Fruit fly (Drosophila melanogaster) whole organism, pupa: ENCODE measurements around the gene GC1.

Experiments
- CG10348 ChIP-seq: fragments of 200-800 bp; sonication (Bioruptor generic); IDR thresholded peaks from 2 replicates; pipeline ENCODE4 v1.3.6; 2022; ENCODE audit warnings: missing biosample characterization, missing genetic modification characterization
- CG12605 ChIP-seq: fragments of 200-800 bp; sonication (Bioruptor generic); IDR thresholded peaks from 2 replicates; pipeline ENCODE4 v1.3.6; 2022; ENCODE audit warnings: missing biosample characterization, missing genetic modification characterization
- CG14655 ChIP-seq: fragments of 200-800 bp; sonication (Bioruptor generic); optimal IDR thresholded peaks from 3 replicates; lab custom pipeline; 2017; ENCODE audit warnings: mild to moderate bottlenecking, missing biosample characterization, missing genetic modification reagents, missing genetic modification characterization
- CG15710 ChIP-seq: fragments of 200-800 bp; sonication (Bioruptor generic); optimal IDR thresholded peaks from 2 replicates; lab custom pipeline; 2018; ENCODE audit warnings: missing biosample characterization, mild to moderate bottlenecking, missing genetic modification characterization, moderate library complexity
- CG8159 ChIP-seq: fragments of 200-800 bp; sonication (Bioruptor generic); optimal IDR thresholded peaks from 3 replicates; lab custom pipeline; 2018; ENCODE audit warnings: missing biosample characterization, mild to moderate bottlenecking, missing genetic modification characterization, moderate library complexity
- Ets98B ChIP-seq: fragments of 200-800 bp; sonication (Bioruptor generic); IDR thresholded peaks from 2 replicates; pipeline ENCODE4 v1.3.6; 2022; ENCODE audit warnings: missing biosample characterization, missing genetic modification characterization

dm6 chr3R:12020987-12021386, 53.5 kb downstream of the GC1 start:
- no peak for TF ChIP-seq CG10348 (GFP tag; lab: Robert Waterston, UW)
- no peak for TF ChIP-seq CG14655 (GFP tag; lab: Kevin White, UChicago)
- TF ChIP-seq CG12605, result no peak; the same call in 1 of the 2 replicates
- no peak for TF ChIP-seq Ets98B (GFP tag; lab: Robert Waterston, UW)
- TF ChIP-seq CG15710 (tag; lab: Kevin White, UChicago), result no peak
- no peak for TF ChIP-seq CG8159 (tag; lab: Kevin White, UChicago)
